Worm (Caenorhabditis elegans) whole organism, L4/young adult: ENCODE results near the gene F08F3.4.

ENCODE experiments used
- dao-5 ChIP-seq: sonication (generic microtip); optimal IDR thresholded peaks from 2 replicates; lab custom pipeline; 2016; ENCODE audit warnings: missing genotype, missing genetic modification characterization, moderate library complexity, missing compliant biosample characterization
- him-1 ChIP-seq: sonication (generic microtip); optimal IDR thresholded peaks from 2 replicates; lab custom pipeline; 2016; ENCODE audit warnings: missing genotype, missing genetic modification reagents, missing genetic modification characterization, missing compliant biosample characterization

- TF ChIP-seq dao-5 (tag; lab: Kevin White, UChicago) (no peak), him-1 (tag; lab: Kevin White, UChicago) (no peak)
Observed at ce11 chrV:5444037-5444436, 33.3 kb downstream of the F08F3.4 start.
